Fruit fly (Drosophila melanogaster) whole organism, wandering third instar larva: ENCODE data around the gene CG3529.
A peak's percentile ranks its signal among the peaks of the same experiment; 100 is the strongest.

Source experiments
- Abd-B ChIP-seq: fragments of >200 bp; optimal IDR thresholded peaks from 2 replicates; lab custom pipeline; 2017; ENCODE audit warnings: missing biosample characterization, missing genetic modification characterization
- CG32264 ChIP-seq: fragments of 200-800 bp; sonication (Bioruptor generic); optimal IDR thresholded peaks from 2 replicates; lab custom pipeline; 2016; ENCODE audit warnings: missing biosample characterization, missing genetic modification characterization
- CG9705 ChIP-seq: fragments of 200-800 bp; sonication (Bioruptor generic); optimal IDR thresholded peaks from 2 replicates; lab custom pipeline; 2018; ENCODE audit warnings: missing biosample characterization, mild to moderate bottlenecking, missing genetic modification characterization
- CrebA ChIP-seq: fragments of 200-800 bp; sonication (Bioruptor generic); optimal IDR thresholded peaks from 2 replicates; lab custom pipeline; 2016; ENCODE audit warnings: missing biosample characterization, mild to moderate bottlenecking, missing genetic modification characterization, borderline replicate concordance
- Dfd ChIP-seq: fragments of >200 bp; optimal IDR thresholded peaks from 2 replicates; lab custom pipeline; 2017; ENCODE audit warnings: missing biosample characterization, missing genetic modification characterization
- Dif ChIP-seq: fragments of 200-275, 200-300 bp; sonication (Bioruptor generic); optimal IDR thresholded peaks from 2 replicates; lab custom pipeline; 2018; ENCODE audit warnings: missing biosample characterization, missing genetic modification characterization; ENCODE audit not compliant: partially characterized antibody
- GATAd ChIP-seq: sonication (Bioruptor generic); optimal IDR thresholded peaks from 2 replicates; lab custom pipeline; 2016; ENCODE audit warnings: missing biosample characterization, missing genetic modification characterization
- HLH106 ChIP-seq: fragments of 200-800 bp; optimal IDR thresholded peaks from 3 replicates; lab custom pipeline; 2019; ENCODE audit warnings: missing biosample characterization, mild to moderate bottlenecking, missing genetic modification characterization, moderate library complexity
- Hnf4 ChIP-seq: fragments of 200-800 bp; sonication (Bioruptor generic); optimal IDR thresholded peaks from 2 replicates; lab custom pipeline; 2016; ENCODE audit warnings: missing biosample characterization, mild to moderate bottlenecking, missing genetic modification characterization
- Hr78 ChIP-seq: fragments of >200 bp; optimal IDR thresholded peaks from 2 replicates; lab custom pipeline; 2017; ENCODE audit warnings: missing biosample characterization, missing genetic modification characterization
- Hr83 ChIP-seq: fragments of 200-300 bp; sonication (Bioruptor generic); optimal IDR thresholded peaks from 2 replicates; lab custom pipeline; 2016; ENCODE audit warnings: missing biosample characterization, mild to moderate bottlenecking, missing genetic modification characterization, moderate library complexity; ENCODE audit not compliant: poor library complexity, severe bottlenecking
- Jra ChIP-seq: sonication (Bioruptor generic); optimal IDR thresholded peaks from 2 replicates; lab custom pipeline; 2016; ENCODE audit warnings: missing biosample characterization, missing genetic modification characterization
- Mio ChIP-seq: sonication (Bioruptor generic); optimal IDR thresholded peaks from 2 replicates; lab custom pipeline; 2016; ENCODE audit warnings: missing biosample characterization, missing genetic modification characterization
- Myc ChIP-seq: fragments of >200 bp; optimal IDR thresholded peaks from 2 replicates; lab custom pipeline; 2017
- N ChIP-seq: fragments of >200 bp; optimal IDR thresholded peaks from 2 replicates; lab custom pipeline; 2018; ENCODE audit warnings: missing biosample characterization, missing external identifiers, missing genetic modification characterization
- OdsH ChIP-seq: fragments of 200-800 bp; sonication (Bioruptor generic); optimal IDR thresholded peaks from 2 replicates; lab custom pipeline; 2016; ENCODE audit warnings: missing biosample characterization, mild to moderate bottlenecking, missing genetic modification characterization
- Rel ChIP-seq, 2 experiments: fragments of 200-800 bp; sonication (Bioruptor generic) in 1 of 2; optimal IDR thresholded peaks; 2 replicates in 1 of 2; 3 replicates in 1 of 2; lab custom pipeline; 2016 to 2019; ENCODE audit warnings: mild to moderate bottlenecking in 2 of 2, missing biosample characterization in 2 of 2, missing genetic modification characterization in 2 of 2, moderate library complexity in 1 of 2
- Sp1 ChIP-seq: fragments of 200-800 bp; sonication (Bioruptor generic); optimal IDR thresholded peaks from 3 replicates; lab custom pipeline; 2019; ENCODE audit warnings: missing biosample characterization, mild to moderate bottlenecking, missing genetic modification characterization, moderate library complexity
- Vsx2 ChIP-seq: fragments of 200-300, 225-300 bp; sonication (Bioruptor generic); optimal IDR thresholded peaks from 2 replicates; lab custom pipeline; 2018; ENCODE audit warnings: missing biosample characterization, missing genetic modification characterization; ENCODE audit not compliant: partially characterized antibody
- br ChIP-seq: fragments of 200-800 bp; sonication (Bioruptor generic); optimal IDR thresholded peaks from 2 replicates; lab custom pipeline; 2016; ENCODE audit warnings: missing biosample characterization, missing genetic modification characterization
- brk ChIP-seq: fragments of 200-800 bp; sonication (Bioruptor generic); optimal IDR thresholded peaks from 2 replicates; lab custom pipeline; 2016; ENCODE audit warnings: missing biosample characterization, mild to moderate bottlenecking, missing genetic modification characterization
- dl ChIP-seq, 2 experiments: fragments of 175-275, 200-275 bp in 1 of 2; fragments of 200-275 bp in 1 of 2; sonication (Bioruptor generic); optimal IDR thresholded peaks; lab custom pipeline; 2018; ENCODE audit warnings: mild to moderate bottlenecking in 2 of 2, missing biosample characterization in 2 of 2, missing genetic modification characterization in 2 of 2, moderate library complexity in 2 of 2; ENCODE audit not compliant: partially characterized antibody in 2 of 2, insufficient read depth in 1 of 2
- dmrt93B ChIP-seq: fragments of 200-800 bp; sonication (Bioruptor generic); optimal IDR thresholded peaks from 2 replicates; lab custom pipeline; 2018; ENCODE audit warnings: missing biosample characterization, mild to moderate bottlenecking, missing genetic modification characterization
- dsf ChIP-seq: sonication (Bioruptor generic); optimal IDR thresholded peaks from 2 replicates; lab custom pipeline; 2016; ENCODE audit warnings: missing biosample characterization, missing genetic modification characterization, borderline replicate concordance
- ey ChIP-seq: fragments of 200-800 bp; sonication (Bioruptor generic); optimal IDR thresholded peaks from 2 replicates; lab custom pipeline; 2016; ENCODE audit warnings: missing biosample characterization, missing genetic modification characterization
- foxo ChIP-seq, 2 experiments: fragments of 200-800 bp; sonication (Bioruptor generic); optimal IDR thresholded peaks; 2 replicates in 1 of 2; 3 replicates in 1 of 2; lab custom pipeline; 2016 to 2017; ENCODE audit warnings: missing biosample characterization in 2 of 2, missing genetic modification characterization in 2 of 2
- fru ChIP-seq: fragments of 200-800 bp; sonication (Bioruptor generic); optimal IDR thresholded peaks from 3 replicates; lab custom pipeline; 2016; ENCODE audit warnings: missing biosample characterization, mild to moderate bottlenecking, missing genetic modification characterization
- h ChIP-seq: fragments of 200-800 bp; sonication (Bioruptor generic); optimal IDR thresholded peaks from 3 replicates; lab custom pipeline; 2016; ENCODE audit warnings: missing biosample characterization, mild to moderate bottlenecking, missing genetic modification characterization
- jim ChIP-seq: fragments of 175-275, 200-325 bp; sonication (Bioruptor generic); optimal IDR thresholded peaks from 2 replicates; lab custom pipeline; 2016; ENCODE audit warnings: missing biosample characterization, mild to moderate bottlenecking, missing genetic modification characterization
- lola ChIP-seq: fragments of >200 bp; optimal IDR thresholded peaks from 2 replicates; lab custom pipeline; 2017; ENCODE audit warnings: missing biosample characterization, missing genetic modification characterization
- pan ChIP-seq: fragments of >200 bp; optimal IDR thresholded peaks from 2 replicates; lab custom pipeline; 2017
- psq ChIP-seq: fragments of 200-800 bp; sonication (Bioruptor generic); optimal IDR thresholded peaks from 3 replicates; lab custom pipeline; 2017; ENCODE audit warnings: missing biosample characterization, mild to moderate bottlenecking, missing genetic modification characterization, moderate library complexity
- rgr ChIP-seq: fragments of 200-800 bp; sonication (Bioruptor generic); optimal IDR thresholded peaks from 3 replicates; lab custom pipeline; 2016; ENCODE audit warnings: missing biosample characterization, mild to moderate bottlenecking, missing genetic modification characterization
- sage ChIP-seq: fragments of 200-800 bp; sonication (Bioruptor generic); optimal IDR thresholded peaks from 2 replicates; lab custom pipeline; 2016; ENCODE audit warnings: missing biosample characterization, mild to moderate bottlenecking, missing genetic modification characterization
- sv ChIP-seq: fragments of 200-800 bp; sonication (Bioruptor generic); optimal IDR thresholded peaks from 3 replicates; lab custom pipeline; 2016; ENCODE audit warnings: missing biosample characterization, missing genetic modification characterization
- tai ChIP-seq: sonication (Bioruptor generic); optimal IDR thresholded peaks from 2 replicates; lab custom pipeline; 2016; ENCODE audit warnings: missing biosample characterization, missing genetic modification characterization
- usp ChIP-seq: fragments of >200 bp; optimal IDR thresholded peaks from 2 replicates; lab custom pipeline; 2017; ENCODE audit warnings: missing biosample characterization, missing genetic modification characterization
- woc ChIP-seq: sonication (Bioruptor generic); optimal IDR thresholded peaks from 2 replicates; lab custom pipeline; 2016; ENCODE audit warnings: missing biosample characterization, mild to moderate bottlenecking, missing genetic modification characterization

Gene CG3529

DNA sequence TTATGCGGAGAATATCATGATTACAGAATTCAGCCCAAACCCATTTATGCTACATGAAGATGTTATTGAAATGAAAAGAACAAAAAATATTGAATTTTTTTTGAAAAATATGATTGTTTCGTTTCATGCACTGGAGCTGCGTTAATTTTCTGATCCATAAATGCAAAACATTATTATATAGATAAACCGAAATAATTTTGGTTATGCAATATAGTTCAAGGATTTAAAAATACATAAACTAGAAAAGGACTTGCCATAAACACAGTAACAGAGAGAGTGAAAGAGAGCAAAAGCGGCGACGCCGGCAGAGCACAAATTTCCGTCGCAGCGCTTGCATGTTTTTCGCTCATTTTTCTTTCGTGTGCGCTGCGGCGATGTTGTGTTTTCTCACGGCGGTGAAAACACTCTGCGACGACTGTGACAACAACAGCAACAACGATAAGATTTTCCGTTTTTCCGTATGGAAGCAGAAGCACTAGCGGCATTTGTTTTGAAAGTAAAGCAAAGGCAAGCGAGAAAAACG, 15.6 kb downstream of the CG3529 start:
- TF ChIP-seq br (GFP tag; lab: Kevin White, UChicago) (peak; percentile 83), Dif (GFP tag; lab: Kevin White, UChicago) (no peak), dl (GFP tag; optimal IDR thresholded peaks at IDR 0.05; lab: Kevin White, UChicago; ENCODE audit: insufficient read depth in 1 of 2, partially characterized antibody in 2 of 2) (no peak), lola (GFP tag; lab: Kevin White, UChicago) (no peak), h (GFP tag; lab: Kevin White, UChicago) (peak; percentile 89), tai (GFP tag; lab: Kevin White, UChicago) (peak; percentile 61), rgr (peak; percentile 73), N (GFP tag; lab: Kevin White, UChicago) (no peak), CG32264 (GFP tag; lab: Kevin White, UChicago) (peak; percentile 50), usp (GFP tag; lab: Kevin White, UChicago) (no peak), Sp1 (peak; percentile 94), Myc (lab: Kevin White, UChicago) (no peak), Hnf4 (GFP tag; lab: Kevin White, UChicago) (peak; percentile 62), dmrt93B (peak; percentile 79), woc (GFP tag; lab: Kevin White, UChicago) (peak; percentile 89), dsf (GFP tag; lab: Kevin White, UChicago) (peak; percentile 26), Rel (GFP tag; optimal IDR thresholded peaks at IDR 0.05; lab: Kevin White, UChicago) (no peak), Rel (tag; optimal IDR thresholded peaks at IDR 0.05; lab: Kevin White, UChicago) (peak; percentile 61), Hr83 (GFP tag; lab: Kevin White, UChicago) (no peak), HLH106 (tag; lab: Kevin White, UChicago) (peak; percentile 88), Jra (GFP tag; lab: Kevin White, UChicago) (peak; percentile 24), pan (lab: Kevin White, UChicago) (no peak), brk (GFP tag; lab: Kevin White, UChicago) (peak; percentile 84), GATAd (no peak), foxo (GFP tag; optimal IDR thresholded peaks at IDR 0.05; lab: Kevin White, UChicago) (peak; percentile 0 to 86), CG9705 (GFP tag; lab: Kevin White, UChicago) (peak; percentile 81), OdsH (GFP tag; lab: Kevin White, UChicago) (peak; percentile 78), ey (peak; percentile 76), CrebA (GFP tag; lab: Kevin White, UChicago) (no peak), Dfd (no peak), sage (GFP tag; lab: Kevin White, UChicago) (peak; percentile 82), fru (GFP tag; lab: Kevin White, UChicago) (peak; percentile 89), Hr78 (no peak), Abd-B (GFP tag; lab: Kevin White, UChicago) (no peak), psq (GFP tag; lab: Kevin White, UChicago) (peak; percentile 61), jim (GFP tag; lab: Kevin White, UChicago) (no peak), Vsx2 (no peak), Mio (no peak), sv (GFP tag; lab: Kevin White, UChicago) (peak; percentile 70)

DNA sequence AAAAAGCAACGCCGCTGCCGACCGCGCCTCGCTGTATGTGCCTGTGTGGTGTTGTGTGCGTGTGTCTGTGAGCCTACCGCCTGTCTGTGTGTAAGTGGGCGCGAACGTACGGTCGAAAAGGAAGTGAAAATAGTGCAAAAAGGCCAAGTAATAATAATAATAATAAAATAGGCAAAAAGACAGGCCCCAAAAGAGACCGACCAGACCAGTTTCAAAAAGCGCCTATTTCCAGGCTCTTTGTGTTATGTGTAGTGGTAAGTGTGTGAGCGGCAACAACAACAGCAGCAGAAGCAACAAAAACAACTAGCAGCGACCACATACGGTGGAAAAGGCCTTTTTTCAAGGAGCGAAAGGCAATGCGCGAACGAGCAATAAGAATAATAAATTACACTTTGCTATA, 16.1 kb downstream of the CG3529 start:
- no peak for TF ChIP-seq Hr78
- no peak for TF ChIP-seq jim (GFP tag; lab: Kevin White, UChicago)
- TF ChIP-seq woc (GFP tag; lab: Kevin White, UChicago): no peak
- TF ChIP-seq dl (GFP tag; optimal IDR thresholded peaks at IDR 0.05; lab: Kevin White, UChicago; ENCODE audit: insufficient read depth in 1 of 2, partially characterized antibody in 2 of 2): no peak
- TF ChIP-seq Rel (GFP tag; optimal IDR thresholded peaks at IDR 0.05; lab: Kevin White, UChicago): no peak
- TF ChIP-seq Rel (tag; optimal IDR thresholded peaks at IDR 0.05; lab: Kevin White, UChicago): no peak
- no peak for TF ChIP-seq br (GFP tag; lab: Kevin White, UChicago)
- no peak for TF ChIP-seq ey
- TF ChIP-seq rgr: no peak
- TF ChIP-seq sv (GFP tag; lab: Kevin White, UChicago): no peak
- no peak for TF ChIP-seq sage (GFP tag; lab: Kevin White, UChicago)
- no peak for TF ChIP-seq lola (GFP tag; lab: Kevin White, UChicago)
- TF ChIP-seq Dif (GFP tag; lab: Kevin White, UChicago): no peak
- no peak for TF ChIP-seq Mio
- no peak for TF ChIP-seq tai (GFP tag; lab: Kevin White, UChicago)
- no peak for TF ChIP-seq Sp1
- no peak for TF ChIP-seq HLH106 (tag; lab: Kevin White, UChicago)
- no peak for TF ChIP-seq dsf (GFP tag; lab: Kevin White, UChicago)
- no peak for TF ChIP-seq psq (GFP tag; lab: Kevin White, UChicago)
- TF ChIP-seq Vsx2: no peak
- TF ChIP-seq CrebA (GFP tag; lab: Kevin White, UChicago): no peak
